Worm (Caenorhabditis elegans): Measurements from ENCODE around the gene B0507.6.

DNA sequence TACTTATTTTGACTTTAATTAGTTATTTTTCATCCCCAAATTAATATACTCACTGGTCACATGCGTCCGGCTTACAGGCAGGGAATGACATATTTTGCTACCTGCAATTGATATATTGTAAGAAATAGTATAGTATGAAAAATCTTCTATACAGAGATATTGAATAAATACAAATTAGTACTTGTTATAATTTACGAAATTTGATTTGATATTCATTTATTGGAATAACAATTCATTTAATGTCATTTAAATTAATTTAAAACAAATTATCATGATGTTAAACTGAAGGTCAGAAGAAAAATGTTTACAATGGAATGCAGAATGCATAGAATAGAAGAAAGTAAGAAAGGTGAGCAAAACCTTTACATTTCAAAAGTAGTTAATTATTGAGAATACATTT is 12.7 kb downstream of the B0507.6 start, which contains the start of gene B0507.7:
- TF ChIP-seq mdl-1 (tag; optimal IDR thresholded peaks at IDR 0.05) (no peak), elt-1 (tag; optimal IDR thresholded peaks at IDR 0.05) (no peak), nhr-25 (tag; optimal IDR thresholded peaks at IDR 0.05) (no peak), nhr-237 (tag; optimal IDR thresholded peaks at IDR 0.05) (no peak), ztf-1 (GFP tag; conservative IDR thresholded peaks at IDR 0.05) (no peak), snpc-4 (tag; optimal IDR thresholded peaks at IDR 0.05) (no peak), ztf-11 (tag; optimal IDR thresholded peaks at IDR 0.05) (no peak)

All from whole organism, L2 larva.